Worm (Caenorhabditis elegans): ENCODE results near the gene F13H8.5.
A peak's percentile ranks its signal among the peaks of the same experiment; 100 is the strongest.

The F13H8.5 gene

DNA sequence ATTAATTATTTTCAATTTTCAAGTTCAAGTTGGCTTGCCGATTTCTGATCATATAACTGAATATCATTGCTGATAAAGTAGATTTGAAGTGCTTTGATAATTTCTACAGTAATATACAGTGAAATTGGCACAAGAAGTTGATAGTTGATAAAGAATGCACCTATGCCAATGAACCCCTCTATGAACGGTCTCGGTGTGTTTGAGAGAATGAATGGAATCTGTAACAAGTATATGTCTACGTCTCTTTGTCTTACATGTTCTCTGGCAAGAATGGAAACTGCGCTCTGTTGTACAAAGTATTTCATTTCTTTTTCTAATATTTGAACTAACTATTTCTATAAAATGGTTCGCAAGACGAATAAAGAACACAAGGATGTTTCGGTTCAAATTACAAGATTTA is 14.2 kb downstream of the F13H8.5 start, which contains the start of gene T24H7.8:
TSS of gene T24H7.8 (plus strand) at position 301 of the 400 bp plus-strand sequence.
- TF ChIP-seq bed-3 (GFP tag; optimal IDR thresholded peaks at IDR 0.05): no peak
- TF ChIP-seq lsy-2 (tag; optimal IDR thresholded peaks at IDR 0.05): no peak
- TF ChIP-seq ceh-83 (GFP tag; optimal IDR thresholded peaks at IDR 0.05): no peak
- TF ChIP-seq flh-1 (GFP tag; optimal IDR thresholded peaks at IDR 0.05): no peak
- no peak for TF ChIP-seq hlh-1 (tag; optimal IDR thresholded peaks at IDR 0.05)
- no peak for TF ChIP-seq mls-2 (tag; optimal IDR thresholded peaks at IDR 0.05)
- TF ChIP-seq drap-1 (GFP tag; optimal IDR thresholded peaks at IDR 0.05): no peak
- no peak for TF ChIP-seq tbx-8 (GFP tag; optimal IDR thresholded peaks at IDR 0.05)
- no peak for TF ChIP-seq unc-39 (tag; optimal IDR thresholded peaks at IDR 0.05)
- no peak for TF ChIP-seq pha-4 (tag; optimal IDR thresholded peaks at IDR 0.05)
- no peak for TF ChIP-seq nhr-237 (tag; optimal IDR thresholded peaks at IDR 0.05)
- TF ChIP-seq unc-62 (GFP tag; optimal IDR thresholded peaks at IDR 0.05): no peak
- no peak for TF ChIP-seq ham-2 (GFP tag; optimal IDR thresholded peaks at IDR 0.05)
- no peak for TF ChIP-seq nhr-2 (tag; optimal IDR thresholded peaks at IDR 0.05)
- no peak for TF ChIP-seq nhr-12 (tag; optimal IDR thresholded peaks at IDR 0.05)

ce11 chrII:6236093-6236945 is 19.6 kb downstream of the F13H8.5 start:
- TF ChIP-seq unc-120 (tag; optimal IDR thresholded peaks at IDR 0.05; ENCODE audit: poor library complexity, severe bottlenecking): peak; percentile 24
- peak; percentile 4 for TF ChIP-seq hlh-1 (tag; optimal IDR thresholded peaks at IDR 0.05)
- no peak for TF ChIP-seq nhr-237 (tag; optimal IDR thresholded peaks at IDR 0.05)
- TF ChIP-seq unc-62 (GFP tag; optimal IDR thresholded peaks at IDR 0.05): no peak
- TF ChIP-seq ceh-43 (GFP tag; optimal IDR thresholded peaks at IDR 0.05): no peak

- TF ChIP-seq lin-13 (tag; optimal IDR thresholded peaks at IDR 0.05) (no peak), unc-62 (GFP tag; optimal IDR thresholded peaks at IDR 0.05) (no peak), nhr-28 (tag; optimal IDR thresholded peaks at IDR 0.05) (no peak), sptf-1 (tag; optimal IDR thresholded peaks at IDR 0.05) (no peak), elt-3 (tag; optimal IDR thresholded peaks at IDR 0.05) (no peak)
Observed at ce11 chrII:6235432-6236092, 20.4 kb downstream of the F13H8.5 start, which contains the start of gene T24H7.9. T24H7.9 (minus strand) TSS chrII:6235505.

DNA sequence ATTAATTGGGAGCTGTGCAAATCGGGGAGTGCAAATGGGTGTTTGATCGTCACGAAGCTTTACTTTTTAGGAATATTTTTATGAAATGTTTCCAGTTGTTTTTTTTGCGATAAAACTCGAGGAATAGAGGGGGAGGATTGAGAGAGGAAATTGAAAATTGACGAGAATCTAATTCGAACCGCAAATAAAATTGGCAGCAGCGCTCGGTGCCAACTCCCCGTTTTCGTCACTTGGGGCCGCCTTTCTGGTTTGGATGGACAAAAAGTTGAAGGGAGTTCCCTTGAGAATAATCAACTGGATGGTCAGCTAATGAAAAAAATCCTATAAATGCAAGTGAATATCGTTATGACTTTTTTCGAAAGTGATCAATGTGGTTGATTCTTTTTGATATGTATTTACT is 25.8 kb downstream of the F13H8.5 start:
- TF ChIP-seq unc-120 (tag; optimal IDR thresholded peaks at IDR 0.05; ENCODE audit: poor library complexity, severe bottlenecking): no peak

DNA sequence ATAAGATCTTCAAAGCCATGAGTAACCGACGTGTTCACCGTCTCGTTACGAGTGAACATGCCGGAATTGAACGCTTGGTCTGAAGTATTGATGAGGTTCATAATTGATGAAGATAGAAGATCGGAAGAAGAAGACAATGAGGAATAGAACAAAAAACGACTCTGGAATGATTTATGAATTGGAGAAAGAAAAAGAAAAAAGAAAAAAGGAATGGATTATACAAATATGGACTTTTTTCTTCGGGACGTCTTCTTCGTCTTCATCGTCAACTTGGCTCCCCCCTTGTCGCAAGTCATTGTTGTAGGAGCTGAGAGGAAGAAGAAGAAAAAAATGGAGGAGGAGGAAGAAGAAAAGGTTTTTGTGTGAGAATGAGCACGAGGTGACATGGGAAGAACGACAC is 28.9 kb downstream of the F13H8.5 start, which contains the start of gene srsy-2:
TSS of gene srsy-2 (minus strand) at position 101 of the 400 bp plus-strand sequence.
- no peak for TF ChIP-seq unc-39 (tag; optimal IDR thresholded peaks at IDR 0.05)
- no peak for TF ChIP-seq mls-2 (tag; optimal IDR thresholded peaks at IDR 0.05)
- no peak for TF ChIP-seq elt-3 (tag; optimal IDR thresholded peaks at IDR 0.05)
- no peak for TF ChIP-seq ceh-83 (GFP tag; optimal IDR thresholded peaks at IDR 0.05)
- no peak for TF ChIP-seq sptf-1 (tag; optimal IDR thresholded peaks at IDR 0.05)
- TF ChIP-seq nhr-237 (tag; optimal IDR thresholded peaks at IDR 0.05): no peak

DNA sequence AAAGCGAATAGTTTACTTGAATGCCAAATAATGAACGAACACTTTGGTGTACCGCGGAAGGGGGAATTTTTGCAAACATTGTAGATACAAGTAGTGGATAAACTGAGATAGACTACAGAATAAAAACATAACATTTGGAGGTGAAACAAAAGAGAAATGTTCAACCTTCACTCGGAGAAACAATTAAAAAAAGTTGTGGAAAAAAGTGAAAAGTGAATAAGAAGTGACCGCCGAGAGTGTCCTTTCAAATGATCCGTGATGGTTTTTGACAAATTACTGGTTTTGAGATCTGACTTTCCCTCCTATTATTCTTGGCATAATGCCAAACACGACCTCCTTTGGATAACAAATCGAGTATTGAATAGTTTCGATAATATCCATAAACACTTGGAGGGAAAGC is 32.2 kb downstream of the F13H8.5 start:
- TF ChIP-seq hlh-1 (tag; optimal IDR thresholded peaks at IDR 0.05): no peak
- TF ChIP-seq lin-32 (GFP tag; optimal IDR thresholded peaks at IDR 0.05): no peak
- TF ChIP-seq flh-1 (GFP tag; optimal IDR thresholded peaks at IDR 0.05): no peak
- TF ChIP-seq zip-8 (tag; optimal IDR thresholded peaks at IDR 0.05): no peak
- no peak for TF ChIP-seq ztf-11 (tag; optimal IDR thresholded peaks at IDR 0.05)
- no peak for TF ChIP-seq elt-3 (tag; optimal IDR thresholded peaks at IDR 0.05)
- TF ChIP-seq unc-120 (tag; optimal IDR thresholded peaks at IDR 0.05; ENCODE audit: poor library complexity, severe bottlenecking): no peak
- no peak for TF ChIP-seq cnd-1 (tag; optimal IDR thresholded peaks at IDR 0.05)
- no peak for TF ChIP-seq ceh-43 (GFP tag; optimal IDR thresholded peaks at IDR 0.05)

- TF ChIP-seq ztf-11 (tag; optimal IDR thresholded peaks at IDR 0.05) (no peak), zip-8 (tag; optimal IDR thresholded peaks at IDR 0.05) (no peak), mls-2 (tag; optimal IDR thresholded peaks at IDR 0.05) (no peak), bed-3 (GFP tag; optimal IDR thresholded peaks at IDR 0.05) (no peak), lsy-2 (tag; optimal IDR thresholded peaks at IDR 0.05) (no peak), blmp-1 (tag; optimal IDR thresholded peaks at IDR 0.05) (no peak), unc-62 (GFP tag; optimal IDR thresholded peaks at IDR 0.05) (no peak)
Observed at ce11 chrII:6222558-6222957, 33.4 kb downstream of the F13H8.5 start, which contains the start of gene C30B5.6. C30B5.6 (minus strand) TSS chrII:6222658.

All from whole organism, mixed stage, embryonic.